Worm (Caenorhabditis elegans) whole organism, L4 larva: ENCODE data around the gene rpoa-12.
A peak's percentile ranks its signal among the peaks of the same experiment; 100 is the strongest.

Experiments
- F10B5.3 ChIP-seq: sonication (generic microtip); optimal IDR thresholded peaks from 2 replicates; lab custom pipeline; 2016; ENCODE audit warnings: mild to moderate bottlenecking, missing genetic modification characterization, missing compliant biosample characterization
- T26A8.4 ChIP-seq: fragments of 200-800 bp; sonication (Bioruptor generic); IDR thresholded peaks from 2 replicates; pipeline ENCODE4 v1.3.6; 2022; ENCODE audit warnings: missing genetic modification characterization, missing compliant biosample characterization
- Y105C5A.15 ChIP-seq: fragments of 200-800 bp; sonication (Bioruptor generic); IDR thresholded peaks from 2 replicates; pipeline ENCODE4 v1.3.6; 2022; ENCODE audit warnings: missing genetic modification characterization, missing compliant biosample characterization
- Y48G9A.11 ChIP-seq: fragments of 200-800 bp; sonication (Bioruptor generic); IDR thresholded peaks from 2 replicates; pipeline ENCODE4 v1.3.6; 2022; ENCODE audit warnings: missing genetic modification reagents, missing genetic modification characterization, missing compliant biosample characterization
- arid-1 ChIP-seq: fragments of 200-800 bp; sonication (Bioruptor generic); conservative IDR thresholded peaks from 2 replicates; pipeline ENCODE4 v1.3.6; 2022; ENCODE audit warnings: missing genetic modification reagents, missing genetic modification characterization, missing compliant biosample characterization
- ceh-32 ChIP-seq: sonication (generic microtip); optimal IDR thresholded peaks from 2 replicates; lab custom pipeline; 2016; ENCODE audit warnings: mild to moderate bottlenecking, missing genetic modification characterization, missing compliant biosample characterization; ENCODE audit not compliant: poor library complexity
- ceh-44 ChIP-seq: fragments of 200-800 bp; sonication (Bioruptor generic); IDR thresholded peaks from 2 replicates; pipeline ENCODE4 v1.3.6; 2022; ENCODE audit warnings: missing genetic modification reagents, missing genetic modification characterization, missing compliant biosample characterization
- ces-1 ChIP-seq: fragments of 150-350 bp; sonication (generic microtip); optimal IDR thresholded peaks from 4 replicates; lab custom pipeline; 2014; ENCODE audit warnings: missing biosample characterization, missing genetic modification reagents, missing genetic modification characterization
- ctbp-1 ChIP-seq: fragments of 200-800 bp; sonication (Bioruptor generic); IDR thresholded peaks from 2 replicates; pipeline ENCODE4 v1.3.6; 2022; ENCODE audit warnings: missing genetic modification reagents, missing genetic modification characterization, missing compliant biosample characterization
- daf-16 ChIP-seq, 3 experiments: sonication (generic microtip); optimal IDR thresholded peaks; 2 replicates each; lab custom pipeline; 2016 to 2017; ENCODE audit warnings: missing genetic modification characterization in 3 of 3, missing genetic modification reagents in 3 of 3, mild to moderate bottlenecking in 2 of 3, missing compliant biosample characterization in 2 of 3, missing biosample characterization in 1 of 3, moderate library complexity in 1 of 3
- dmd-6 ChIP-seq: fragments of 200-800 bp; sonication (Bioruptor generic); IDR thresholded peaks from 2 replicates; pipeline ENCODE4 v1.3.6; 2022; ENCODE audit warnings: missing genetic modification reagents, missing genetic modification characterization, missing compliant biosample characterization
- dmd-8 ChIP-seq: fragments of 200-800 bp; sonication (Bioruptor generic); IDR thresholded peaks from 2 replicates; pipeline ENCODE4 v1.3.6; 2022; ENCODE audit warnings: missing genetic modification characterization, missing compliant biosample characterization
- dmd-9 ChIP-seq: fragments of 200-800 bp; sonication (Bioruptor generic); IDR thresholded peaks from 2 replicates; pipeline ENCODE4 v1.3.6; 2022; ENCODE audit warnings: missing genetic modification reagents, missing genetic modification characterization, missing compliant biosample characterization
- dve-1 ChIP-seq: sonication (generic microtip); optimal IDR thresholded peaks from 2 replicates; lab custom pipeline; 2017; ENCODE audit warnings: antibody characterized with exemption, mild to moderate bottlenecking, missing genetic modification characterization, missing compliant biosample characterization; ENCODE audit not compliant: insufficient read depth
- egl-43 ChIP-seq: fragments of 200-800 bp; sonication (Bioruptor generic); IDR thresholded peaks from 2 replicates; pipeline ENCODE4 v1.3.6; 2022; ENCODE audit warnings: missing genetic modification reagents, missing genetic modification characterization, missing compliant biosample characterization
- hlh-11 ChIP-seq: fragments of 200-800 bp; sonication (Bioruptor generic); optimal IDR thresholded peaks from 2 replicates; lab custom pipeline; 2018; ENCODE audit warnings: mild to moderate bottlenecking, missing genetic modification characterization, missing compliant biosample characterization
- hlh-30 ChIP-seq: sonication (generic microtip); optimal IDR thresholded peaks from 2 replicates; lab custom pipeline; 2017; ENCODE audit warnings: antibody characterized with exemption, mild to moderate bottlenecking, missing genetic modification characterization, missing compliant biosample characterization; ENCODE audit not compliant: insufficient read depth
- hmg-1.1 ChIP-seq: fragments of 200-800 bp; sonication (Bioruptor generic); IDR thresholded peaks from 2 replicates; pipeline ENCODE4 v1.3.6; 2022; ENCODE audit warnings: missing genetic modification reagents, missing genetic modification characterization, missing compliant biosample characterization
- lin-1 ChIP-seq: fragments of 200-800 bp; sonication (Bioruptor generic); IDR thresholded peaks from 2 replicates; pipeline ENCODE4 v1.3.6; 2022; ENCODE audit warnings: missing genetic modification reagents, missing genetic modification characterization, missing compliant biosample characterization
- lin-13 ChIP-seq: fragments of 150-350 bp; optimal IDR thresholded peaks from 2 replicates; lab custom pipeline; 2014; ENCODE audit warnings: missing biosample characterization, missing genetic modification reagents, missing genetic modification characterization
- lin-38 ChIP-seq: fragments of 200-800 bp; sonication (Bioruptor generic); IDR thresholded peaks from 2 replicates; pipeline ENCODE4 v1.3.6; 2022; ENCODE audit warnings: missing genetic modification reagents, missing genetic modification characterization, missing compliant biosample characterization
- madf-5 ChIP-seq, 2 experiments: fragments of 200-800 bp; sonication (Bioruptor generic); IDR thresholded peaks; 2 replicates each; pipeline ENCODE4 v1.3.6; 2022; ENCODE audit warnings: missing compliant biosample characterization in 2 of 2, missing genetic modification characterization in 2 of 2
- mdt-29 ChIP-seq: fragments of 200-800 bp; sonication (Bioruptor generic); IDR thresholded peaks from 2 replicates; pipeline ENCODE4 v1.3.6; 2022; ENCODE audit warnings: missing genetic modification reagents, missing genetic modification characterization, missing compliant biosample characterization
- mes-2 ChIP-seq: sonication (generic microtip); optimal IDR thresholded peaks from 2 replicates; lab custom pipeline; 2016; ENCODE audit warnings: missing genotype, mild to moderate bottlenecking, missing genetic modification characterization, missing compliant biosample characterization; ENCODE audit not compliant: poor library complexity, severe bottlenecking
- mxl-3 ChIP-seq: fragments of 200-800 bp; sonication (Bioruptor generic); optimal IDR thresholded peaks from 2 replicates; lab custom pipeline; 2018; ENCODE audit warnings: mild to moderate bottlenecking, missing genetic modification characterization, missing compliant biosample characterization
- nhr-10 ChIP-seq: fragments of 150-350 bp; optimal IDR thresholded peaks from 2 replicates; lab custom pipeline; 2014; ENCODE audit warnings: missing biosample characterization, missing genetic modification characterization
- nhr-102 ChIP-seq: sonication (generic microtip); optimal IDR thresholded peaks from 2 replicates; lab custom pipeline; 2016; ENCODE audit warnings: mild to moderate bottlenecking, missing genetic modification characterization, moderate library complexity, missing compliant biosample characterization
- nhr-41 ChIP-seq: fragments of 200-800 bp; sonication (Bioruptor generic); IDR thresholded peaks from 2 replicates; pipeline ENCODE4 v1.3.6; 2022; ENCODE audit warnings: missing genetic modification reagents, missing genetic modification characterization, missing compliant biosample characterization
- nhr-42 ChIP-seq: fragments of 200-800 bp; sonication (Bioruptor generic); IDR thresholded peaks from 2 replicates; pipeline ENCODE4 v1.3.6; 2022; ENCODE audit warnings: missing genetic modification characterization, missing compliant biosample characterization
- nhr-6 ChIP-seq: fragments of 150-350 bp; optimal IDR thresholded peaks from 2 replicates; lab custom pipeline; 2014; ENCODE audit warnings: missing biosample characterization, missing genetic modification characterization
- php-3 ChIP-seq: fragments of 200-800 bp; sonication (Bioruptor generic); IDR thresholded peaks from 2 replicates; pipeline ENCODE4 v1.3.6; 2022; ENCODE audit warnings: missing genetic modification reagents, missing genetic modification characterization, missing compliant biosample characterization
- saeg-2 ChIP-seq: fragments of 200-800 bp; sonication (Bioruptor generic); IDR thresholded peaks from 2 replicates; pipeline ENCODE4 v1.3.6; 2022; ENCODE audit warnings: missing genetic modification reagents, missing genetic modification characterization, missing compliant biosample characterization
- set-16 ChIP-seq: fragments of 200-800 bp; sonication (Bioruptor generic); IDR thresholded peaks from 2 replicates; pipeline ENCODE4 v1.3.6; 2022; ENCODE audit warnings: missing genetic modification reagents, missing genetic modification characterization, missing compliant biosample characterization
- snpc-1.2 ChIP-seq: fragments of 200-800 bp; sonication (Bioruptor generic); IDR thresholded peaks from 2 replicates; pipeline ENCODE4 v1.3.6; 2022; ENCODE audit warnings: missing genetic modification reagents, missing genetic modification characterization, missing compliant biosample characterization
- snpc-4 ChIP-seq: fragments of 150-350 bp; optimal IDR thresholded peaks from 2 replicates; lab custom pipeline; 2014; ENCODE audit warnings: missing biosample characterization, missing genetic modification characterization
- spr-1 ChIP-seq: sonication (generic microtip); optimal IDR thresholded peaks from 2 replicates; lab custom pipeline; 2016; ENCODE audit warnings: mild to moderate bottlenecking, missing genetic modification characterization, missing compliant biosample characterization
- tra-1 ChIP-seq: fragments of 200-800 bp; sonication (Bioruptor generic); IDR thresholded peaks from 2 replicates; pipeline ENCODE4 v1.3.6; 2022; ENCODE audit warnings: missing genetic modification reagents, missing genetic modification characterization, missing compliant biosample characterization
- unc-130 ChIP-seq: sonication (generic microtip); optimal IDR thresholded peaks from 2 replicates; lab custom pipeline; 2016; ENCODE audit warnings: missing genetic modification reagents, missing genetic modification characterization, missing compliant biosample characterization
- zfp-3 ChIP-seq: fragments of 200-800 bp; sonication (Bioruptor generic); conservative IDR thresholded peaks from 2 replicates; pipeline ENCODE4 v1.3.6; 2022; ENCODE audit warnings: missing genetic modification reagents, missing genetic modification characterization, missing compliant biosample characterization
- ztf-11 ChIP-seq: fragments of 150-350 bp; optimal IDR thresholded peaks from 2 replicates; lab custom pipeline; 2014; ENCODE audit warnings: missing biosample characterization, missing genetic modification characterization

Gene rpoa-12

DNA sequence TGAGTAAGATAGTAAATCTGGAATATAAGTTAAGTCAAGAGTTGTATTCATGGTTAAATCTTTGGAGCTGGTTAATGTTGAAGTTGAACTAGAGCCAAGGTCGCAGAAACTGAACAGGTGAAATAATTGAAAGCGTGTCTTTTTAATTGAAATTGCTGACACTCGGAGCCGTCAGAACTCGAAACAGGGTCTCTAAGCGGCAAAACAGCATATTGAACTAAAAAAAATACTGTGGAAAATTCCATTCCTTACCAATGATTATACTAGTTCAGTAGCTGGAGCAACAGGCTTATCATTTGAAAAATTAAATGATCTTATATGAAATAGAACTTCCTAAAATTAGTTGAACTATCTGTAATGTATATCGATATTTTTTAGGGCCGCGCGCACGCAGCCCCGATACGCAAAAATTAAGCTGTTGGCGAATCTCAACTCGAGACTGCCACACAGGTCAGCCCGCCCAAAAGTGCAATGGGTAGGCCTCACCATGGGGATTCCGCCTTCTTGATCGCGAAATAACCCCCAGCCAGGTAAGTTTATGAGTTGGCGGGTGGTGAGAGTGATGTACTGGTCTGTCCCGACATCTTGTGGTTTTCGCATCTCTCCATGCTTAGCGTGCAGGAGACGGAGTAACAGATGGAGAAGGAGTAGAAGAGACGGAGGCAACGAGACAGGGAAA is 45.2 kb upstream of the rpoa-12 start, which contains the start of gene srz-97 (continued):
- TF ChIP-seq ctbp-1 (GFP tag; lab: Robert Waterston, UW): peak; percentile 33; the same call in 1 of the 2 replicates
- peak; percentile 85 for TF ChIP-seq snpc-1.2 (GFP tag; lab: Robert Waterston, UW)
- TF ChIP-seq dmd-6 (GFP tag; lab: Robert Waterston, UW): peak; percentile 37
- peak; percentile 49 to 67 for TF ChIP-seq daf-16 (GFP tag; optimal IDR thresholded peaks at IDR 0.05; lab: Kevin White, UChicago)
- TF ChIP-seq daf-16 (tag; optimal IDR thresholded peaks at IDR 0.05; lab: Kevin White, UChicago): peak; percentile 69
- TF ChIP-seq hlh-30 (tag; lab: Kevin White, UChicago): peak; percentile 25
- peak; percentile 40 for TF ChIP-seq dve-1 (tag; lab: Kevin White, UChicago)
- TF ChIP-seq lin-1 (GFP tag; lab: Robert Waterston, UW): peak; percentile 68; the same call in 1 of the 2 replicates
- TF ChIP-seq mes-2 (tag; lab: Kevin White, UChicago): peak; percentile 75
- 0 out of 2 replicates have a peak, but pooled peaks have one; percentile 58 for TF ChIP-seq ceh-44 (GFP tag; lab: Robert Waterston, UW)
- TF ChIP-seq zfp-3 (GFP tag; lab: Robert Waterston, UW): no peak
- peak; percentile 85 for TF ChIP-seq snpc-4 (tag; lab: Kevin White, UChicago)
- TF ChIP-seq tra-1 (GFP tag; lab: Robert Waterston, UW): peak; percentile 40
- 0 out of 2 replicates have a peak, but pooled peaks have one; percentile 26 for TF ChIP-seq arid-1 (GFP tag; lab: Robert Waterston, UW)
- TF ChIP-seq ces-1 (GFP tag; lab: Kevin White, UChicago): no peak
- no peak for TF ChIP-seq ztf-11
- TF ChIP-seq egl-43 (GFP tag; lab: Robert Waterston, UW): peak; percentile 77
- 0 out of 2 replicates have a peak, but pooled peaks have one; percentile 30 for TF ChIP-seq Y105C5A.15
- peak; percentile 61; the same call in 1 of the 2 replicates for TF ChIP-seq hmg-1.1 (GFP tag; lab: Robert Waterston, UW)
- TF ChIP-seq nhr-42 (GFP tag; lab: Robert Waterston, UW): peak; percentile 63; the same call in 1 of the 2 replicates
- TF ChIP-seq unc-130 (GFP tag; lab: Kevin White, UChicago): peak; percentile 58
- TF ChIP-seq ceh-32 (tag; lab: Kevin White, UChicago): no peak
- TF ChIP-seq nhr-6 (tag; lab: Kevin White, UChicago): no peak
- TF ChIP-seq nhr-10: no peak
- peak; percentile 61; the same call in 1 of the 2 replicates for TF ChIP-seq php-3 (GFP tag; lab: Robert Waterston, UW)
- TF ChIP-seq lin-13 (GFP tag; lab: Kevin White, UChicago): no peak
- peak; percentile 7 for TF ChIP-seq mxl-3 (GFP tag; lab: Kevin White, UChicago)
- TF ChIP-seq, all 104 proteins: peak for 34

- TF ChIP-seq dve-1 (tag; lab: Kevin White, UChicago) (no peak), daf-16 (GFP tag; optimal IDR thresholded peaks at IDR 0.05; lab: Kevin White, UChicago) (peak in 1 of 2 experiments; percentile 95), daf-16 (tag; optimal IDR thresholded peaks at IDR 0.05; lab: Kevin White, UChicago) (no peak)
Observed at ce11 chrV:14464368-14464767, 41.3 kb upstream of the rpoa-12 start, which contains the start of gene F08H9.4. Gene F08H9.4 (minus strand): TSS chrV:14464428.

- TF ChIP-seq nhr-42 (GFP tag; lab: Robert Waterston, UW) (0 out of 2 replicates have a peak, but pooled peaks have one; percentile 30), spr-1 (tag; lab: Kevin White, UChicago) (peak; percentile 59), nhr-102 (tag; lab: Kevin White, UChicago) (peak; percentile 70), hlh-11 (tag; lab: Kevin White, UChicago) (peak; percentile 24), F10B5.3 (tag; lab: Kevin White, UChicago) (peak; percentile 28), set-16 (peak; percentile 54), snpc-1.2 (GFP tag; lab: Robert Waterston, UW) (peak; percentile 73), php-3 (GFP tag; lab: Robert Waterston, UW) (peak; percentile 58; the same call in 1 of the 2 replicates), nhr-41 (GFP tag; lab: Robert Waterston, UW) (0 out of 2 replicates have a peak, but pooled peaks have one; percentile 37), snpc-4 (tag; lab: Kevin White, UChicago) (peak; percentile 69), saeg-2 (0 out of 2 replicates have a peak, but pooled peaks have one; percentile 13), mdt-29 (GFP tag; lab: Robert Waterston, UW) (0 out of 2 replicates have a peak, but pooled peaks have one; percentile 36), dmd-8 (GFP tag; lab: Robert Waterston, UW) (0 out of 2 replicates have a peak, but pooled peaks have one; percentile 38), lin-38 (GFP tag; lab: Robert Waterston, UW) (peak; percentile 64), egl-43 (GFP tag; lab: Robert Waterston, UW) (peak; percentile 76), dmd-6 (GFP tag; lab: Robert Waterston, UW) (peak; percentile 43), mes-2 (tag; lab: Kevin White, UChicago) (peak; percentile 24), dve-1 (tag; lab: Kevin White, UChicago) (peak; percentile 76), dmd-9 (0 out of 2 replicates have a peak, but pooled peaks have one; percentile 20), madf-5 (GFP tag; IDR thresholded peaks at IDR 0.05; lab: Robert Waterston, UW) (0 out of 4 replicates have a peak, but pooled peaks of 1 of the 2 experiments have one; percentile 18), hmg-1.1 (GFP tag; lab: Robert Waterston, UW) (0 out of 2 replicates have a peak, but pooled peaks have one; percentile 30), ceh-44 (GFP tag; lab: Robert Waterston, UW) (peak; percentile 87), Y48G9A.11 (peak; percentile 67), T26A8.4 (GFP tag; lab: Robert Waterston, UW) (peak; percentile 79)
Observed at ce11 chrV:14463087-14463486, 40.0 kb upstream of the rpoa-12 start, which contains the start of gene F08H9.3. Gene F08H9.3 (minus strand): TSS chrV:14463338.
